Worm (Caenorhabditis elegans): Measurements from ENCODE around the gene nhr-4.
A peak's percentile ranks its signal among the peaks of the same experiment; 100 is the strongest.

The nhr-4 gene

DNA sequence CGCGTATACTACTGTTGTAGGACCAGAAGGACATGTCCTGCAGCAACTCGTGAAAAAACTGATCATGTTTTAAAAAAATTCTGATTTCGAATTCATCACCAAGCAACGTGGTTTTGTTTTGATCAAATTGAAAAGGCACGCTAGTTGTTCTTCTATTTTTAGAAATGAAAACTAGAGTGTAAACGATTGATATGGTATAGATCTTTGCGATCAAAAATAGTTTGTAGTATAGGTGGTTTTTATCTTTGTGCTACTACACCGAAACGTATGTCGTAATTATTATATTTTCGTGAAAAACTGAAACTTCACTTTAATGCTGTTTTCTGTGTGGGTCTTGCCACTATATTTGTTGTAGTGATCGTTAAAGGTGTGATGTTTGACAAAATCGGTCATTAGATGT lies 12.3 kb upstream of the nhr-4 start:
- TF ChIP-seq crh-2 (tag; optimal IDR thresholded peaks at IDR 0.05) (no peak), R02D3.7 (tag; optimal IDR thresholded peaks at IDR 0.05) (no peak), nhr-21 (tag; optimal IDR thresholded peaks at IDR 0.05) (no peak), mab-5 (tag; optimal IDR thresholded peaks at IDR 0.05) (no peak), alr-1 (tag; optimal IDR thresholded peaks at IDR 0.05) (no peak), peb-1 (tag; optimal IDR thresholded peaks at IDR 0.05) (no peak), elt-3 (tag; optimal IDR thresholded peaks at IDR 0.05) (no peak), ztf-11 (tag; optimal IDR thresholded peaks at IDR 0.05) (no peak), unc-55 (GFP tag; optimal IDR thresholded peaks at IDR 0.05) (no peak), lin-13 (GFP tag; optimal IDR thresholded peaks at IDR 0.05) (no peak), lin-11 (tag; optimal IDR thresholded peaks at IDR 0.05) (no peak), nhr-23 (tag; optimal IDR thresholded peaks at IDR 0.05) (no peak), nhr-12 (tag; optimal IDR thresholded peaks at IDR 0.05) (no peak), C34F6.9 (tag; optimal IDR thresholded peaks at IDR 0.05) (no peak), snpc-4 (tag; optimal IDR thresholded peaks at IDR 0.05) (no peak), ztf-1 (GFP tag; conservative IDR thresholded peaks at IDR 0.05) (no peak), ceh-82 (tag; optimal IDR thresholded peaks at IDR 0.05) (no peak), nhr-10 (tag; optimal IDR thresholded peaks at IDR 0.05) (no peak)

DNA sequence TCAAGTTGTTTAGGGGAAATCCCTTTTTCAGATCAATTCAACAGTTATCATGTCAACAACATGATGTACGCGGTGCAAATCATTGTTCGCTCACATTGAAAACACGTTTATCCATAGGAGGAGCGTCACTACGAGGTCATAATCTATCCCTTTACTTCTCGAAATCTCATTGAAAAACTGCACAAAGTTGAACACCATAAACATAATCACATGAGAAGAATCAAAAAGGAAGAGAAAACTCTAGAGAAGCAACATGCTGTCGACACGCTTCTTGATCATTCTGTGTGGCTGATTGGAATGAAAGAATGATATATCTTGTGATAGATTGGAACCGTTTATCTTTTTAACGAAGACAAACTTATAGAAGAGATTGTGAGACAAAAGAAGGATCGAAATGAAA lies 11.2 kb upstream of the nhr-4 start:
- no peak for TF ChIP-seq dmd-4 (tag; optimal IDR thresholded peaks at IDR 0.05)
- TF ChIP-seq lsy-2 (tag; optimal IDR thresholded peaks at IDR 0.05), result peak in 1 of 2 experiments; percentile 68
- TF ChIP-seq ama-1 (optimal IDR thresholded peaks at IDR 0.05), result no peak
- TF ChIP-seq sem-4 (tag; optimal IDR thresholded peaks at IDR 0.05), result no peak
- peak; percentile 96 for TF ChIP-seq sma-3 (GFP tag; optimal IDR thresholded peaks at IDR 0.05)
- no peak for TF ChIP-seq ceh-82 (tag; optimal IDR thresholded peaks at IDR 0.05)
- peak; percentile 97 for TF ChIP-seq nhr-25 (tag; optimal IDR thresholded peaks at IDR 0.05)
- TF ChIP-seq sma-9 (GFP tag; optimal IDR thresholded peaks at IDR 0.05), result peak; percentile 98
- no peak for TF ChIP-seq sma-9 (tag; optimal IDR thresholded peaks at IDR 0.05)
- TF ChIP-seq gmeb-1 (tag; optimal IDR thresholded peaks at IDR 0.05), result peak; percentile 59
- TF ChIP-seq ZK546.5 (tag; optimal IDR thresholded peaks at IDR 0.05), result no peak
- peak; percentile 49 for TF ChIP-seq crh-2 (tag; optimal IDR thresholded peaks at IDR 0.05)
- TF ChIP-seq nhr-21 (tag; optimal IDR thresholded peaks at IDR 0.05), result peak; percentile 99
- TF ChIP-seq fos-1 (tag; optimal IDR thresholded peaks at IDR 0.05), result peak; percentile 42
- peak; percentile 48 for TF ChIP-seq egl-27 (tag; optimal IDR thresholded peaks at IDR 0.05)
- no peak for TF ChIP-seq R02D3.7 (tag; optimal IDR thresholded peaks at IDR 0.05)
- TF ChIP-seq nhr-12 (tag; optimal IDR thresholded peaks at IDR 0.05), result no peak
- no peak for TF ChIP-seq unc-62 (GFP tag; optimal IDR thresholded peaks at IDR 0.05)
- peak; percentile 18 for TF ChIP-seq ztf-4 (tag; optimal IDR thresholded peaks at IDR 0.05)
- no peak for TF ChIP-seq alr-1 (tag; optimal IDR thresholded peaks at IDR 0.05)
- TF ChIP-seq unc-39 (tag; optimal IDR thresholded peaks at IDR 0.05), result no peak
- TF ChIP-seq nhr-6 (tag; optimal IDR thresholded peaks at IDR 0.05), result peak; percentile 52
- TF ChIP-seq C34F6.9 (tag; optimal IDR thresholded peaks at IDR 0.05), result no peak
- TF ChIP-seq mdl-1 (tag; optimal IDR thresholded peaks at IDR 0.05), result peak in 1 of 2 experiments; percentile 77
- no peak for TF ChIP-seq nhr-23 (tag; optimal IDR thresholded peaks at IDR 0.05)
- peak; percentile 91 for TF ChIP-seq blmp-1 (tag; optimal IDR thresholded peaks at IDR 0.05; ENCODE audit: insufficient read depth)
- peak; percentile 33 for TF ChIP-seq F13H6.1 (tag; optimal IDR thresholded peaks at IDR 0.05)
- peak; percentile 63 for TF ChIP-seq nhr-129 (tag; optimal IDR thresholded peaks at IDR 0.05)

- TF ChIP-seq ztf-1 (GFP tag; conservative IDR thresholded peaks at IDR 0.05) (no peak), elt-1 (tag; optimal IDR thresholded peaks at IDR 0.05) (no peak), sem-4 (tag; optimal IDR thresholded peaks at IDR 0.05) (no peak), peb-1 (tag; optimal IDR thresholded peaks at IDR 0.05) (no peak), ceh-16 (tag; optimal IDR thresholded peaks at IDR 0.05) (no peak)
These were observed 9.8 kb upstream of the nhr-4 start for ce11 chrIV:9869344-9869743.

DNA sequence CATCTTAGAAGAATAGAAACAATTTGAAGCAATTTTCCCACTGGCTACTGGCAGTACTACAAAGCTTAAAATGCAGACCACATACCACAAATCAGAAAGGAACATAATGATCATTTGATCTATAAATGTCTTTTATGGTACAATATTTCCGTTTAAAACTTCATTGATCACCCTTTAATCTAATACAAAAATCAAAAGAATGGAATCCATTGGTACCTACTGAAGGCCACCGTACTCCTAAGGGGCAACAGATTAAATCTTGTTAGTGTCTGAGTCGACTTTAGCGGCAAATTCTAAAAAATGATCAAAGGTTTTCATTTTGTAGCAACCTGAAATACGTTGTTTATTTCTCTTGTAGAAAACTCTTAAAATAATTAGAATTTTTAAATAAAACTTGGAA lies 6.9 kb upstream of the nhr-4 start:
- TF ChIP-seq sma-9 (GFP tag; optimal IDR thresholded peaks at IDR 0.05) (peak; percentile 9), sma-9 (tag; optimal IDR thresholded peaks at IDR 0.05) (no peak), lin-39 (tag; optimal IDR thresholded peaks at IDR 0.05) (no peak), nhr-25 (tag; optimal IDR thresholded peaks at IDR 0.05) (peak; percentile 53)

Measured in whole organism, L2 larva.